Worm (Caenorhabditis elegans): ENCODE results near the gene pmp-2.
A peak's percentile ranks its signal among the peaks of the same experiment; 100 is the strongest.

pmp-2 gene

DNA sequence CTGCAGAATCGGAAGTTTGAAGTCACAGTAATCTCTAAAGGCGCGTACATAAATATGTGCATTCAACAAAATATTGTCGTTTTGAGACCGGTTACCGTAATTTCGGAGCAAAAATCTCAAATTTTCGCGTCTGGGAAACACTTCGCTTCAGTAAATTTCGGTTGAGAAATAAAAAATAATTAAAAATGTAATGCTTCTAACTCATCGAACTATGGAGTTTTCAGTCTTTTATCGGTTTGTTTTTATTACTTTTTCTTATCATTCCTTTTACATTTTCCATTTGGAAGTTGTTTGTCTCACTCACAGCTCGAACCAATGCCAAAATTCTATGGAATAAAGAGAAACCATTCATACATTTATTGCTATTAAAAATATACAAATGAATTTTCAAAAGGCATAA, 606 bp upstream of the pmp-2 start (continued):
- TF ChIP-seq lsy-2 (tag; optimal IDR thresholded peaks at IDR 0.05) (peak; percentile 52 to 70), nhr-25 (tag; optimal IDR thresholded peaks at IDR 0.05; ENCODE audit: borderline replicate concordance, insufficient read depth) (no peak), mxl-3 (GFP tag; optimal IDR thresholded peaks at IDR 0.05) (no peak), ceh-44 (GFP tag; IDR thresholded peaks at IDR 0.05) (no peak), nhr-6 (tag; optimal IDR thresholded peaks at IDR 0.05) (no peak), ceh-82 (tag; optimal IDR thresholded peaks at IDR 0.05) (no peak), Y105C5A.15 (GFP tag; IDR thresholded peaks at IDR 0.05) (no peak), nhr-28 (tag; optimal IDR thresholded peaks at IDR 0.05) (peak; percentile 49), F26F4.8 (GFP tag; conservative IDR thresholded peaks at IDR 0.05) (no peak), unc-62 (GFP tag; optimal IDR thresholded peaks at IDR 0.05 in 1 of 2) (no peak), unc-62 (tag; optimal IDR thresholded peaks at IDR 0.05) (no peak), nhr-42 (GFP tag; IDR thresholded peaks at IDR 0.05) (peak; percentile 64), cey-2 (tag; optimal IDR thresholded peaks at IDR 0.05; ENCODE audit: borderline replicate concordance, insufficient read depth) (no peak), lin-15B (tag; optimal IDR thresholded peaks at IDR 0.05) (no peak), jun-1 (tag; optimal IDR thresholded peaks at IDR 0.05) (no peak), duxl-1 (tag; optimal IDR thresholded peaks at IDR 0.05; ENCODE audit: poor library complexity) (peak; percentile 34), F37D6.2 (tag; optimal IDR thresholded peaks at IDR 0.05) (no peak), aly-2 (tag; optimal IDR thresholded peaks at IDR 0.05) (no peak), skn-1 (tag; optimal IDR thresholded peaks at IDR 0.05) (no peak), D1046.2 (GFP tag; IDR thresholded peaks at IDR 0.05) (no peak), mdl-1 (tag; optimal IDR thresholded peaks at IDR 0.05) (no peak), lin-29 (GFP tag; IDR thresholded peaks at IDR 0.05) (0 out of 2 replicates have a peak, but pooled peaks have one; percentile 35), Y75B8A.6 (GFP tag; IDR thresholded peaks at IDR 0.05) (no peak), tra-1 (GFP tag; IDR thresholded peaks at IDR 0.05) (no peak), gei-8 (GFP tag; optimal IDR thresholded peaks at IDR 0.05) (no peak), F10B5.3 (tag; optimal IDR thresholded peaks at IDR 0.05) (no peak), rbr-2 (tag; optimal IDR thresholded peaks at IDR 0.05) (peak; percentile 20), F49E8.2 (tag; optimal IDR thresholded peaks at IDR 0.05; ENCODE audit: borderline replicate concordance) (no peak), egl-43 (GFP tag; IDR thresholded peaks at IDR 0.05) (no peak), zag-1 (tag; optimal IDR thresholded peaks at IDR 0.05) (no peak), snpc-1.2 (GFP tag; IDR thresholded peaks at IDR 0.05) (no peak), saeg-2 (GFP tag; IDR thresholded peaks at IDR 0.05) (no peak), ceh-32 (tag; optimal IDR thresholded peaks at IDR 0.05; ENCODE audit: poor library complexity) (no peak), lin-13 (GFP tag; optimal IDR thresholded peaks at IDR 0.05) (no peak), mep-1 (tag; optimal IDR thresholded peaks at IDR 0.05) (peak; percentile 90), Y48G9A.11 (GFP tag; IDR thresholded peaks at IDR 0.05) (0 out of 2 replicates have a peak, but pooled peaks have one; percentile 45), dmd-9 (GFP tag; IDR thresholded peaks at IDR 0.05) (0 out of 2 replicates have a peak, but pooled peaks have one; percentile 3), ZK337.2 (GFP tag; IDR thresholded peaks at IDR 0.05) (no peak), T20F7.1 (GFP tag; optimal IDR thresholded peaks at IDR 0.05) (peak; percentile 69), daf-19 (GFP tag; conservative IDR thresholded peaks at IDR 0.05) (no peak), madf-9 (GFP tag; conservative IDR thresholded peaks at IDR 0.05) (no peak), dpl-1 (GFP tag; optimal IDR thresholded peaks at IDR 0.05) (no peak), zfp-2 (tag; optimal IDR thresholded peaks at IDR 0.05) (no peak), unc-39 (tag; optimal IDR thresholded peaks at IDR 0.05) (no peak), R02D3.7 (tag; optimal IDR thresholded peaks at IDR 0.05) (no peak), hlh-11 (tag; optimal IDR thresholded peaks at IDR 0.05) (peak; percentile 55), Y5F2A.4 (GFP tag; optimal IDR thresholded peaks at IDR 0.05) (no peak), lin-39 (tag; optimal IDR thresholded peaks at IDR 0.05) (no peak), spr-1 (tag; optimal IDR thresholded peaks at IDR 0.05) (peak; percentile 7), snpc-4 (tag; optimal IDR thresholded peaks at IDR 0.05) (no peak), nhr-76 (tag; optimal IDR thresholded peaks at IDR 0.05) (peak; percentile 8), nhr-48 (tag; optimal IDR thresholded peaks at IDR 0.05) (peak; percentile 35)

All from whole organism, L4 larva.